Comparison of ENCODE assay signal across 1 fruit fly cellular context in genomic region chrX:13087333-13087828, dm6.
TF ChIP-seq lines count a peak whose summit lies in the region.

No protein-coding gene starts in this region.

TF ChIP-seq in whole organism, embryonic, 481 proteins besides CTCF, POLR2A, EP300 and RAD21 (continued from another document):
- TF ChIP-seq ro (GFP tag; IDR thresholded peaks at IDR 0.05; lab: Robert Waterston, UW): no peak
